Worm (Caenorhabditis elegans) whole organism, L1 larva: ENCODE results near the gene hsp-12.3.

Experiments
- C04F5.9 ChIP-seq: sonication (generic microtip); optimal IDR thresholded peaks from 2 replicates; lab custom pipeline; 2016; ENCODE audit warnings: missing genetic modification characterization, missing compliant biosample characterization
- C16A3.4 ChIP-seq: fragments of 150-350 bp; optimal IDR thresholded peaks from 2 replicates; lab custom pipeline; 2014; ENCODE audit warnings: missing biosample characterization, missing genetic modification characterization
- F16B12.6 ChIP-seq: fragments of 150-350 bp; optimal IDR thresholded peaks from 2 replicates; lab custom pipeline; 2014; ENCODE audit warnings: missing biosample characterization, missing genetic modification characterization
- Y116A8C.19 ChIP-seq: sonication (generic microtip); optimal IDR thresholded peaks from 2 replicates; lab custom pipeline; 2016; ENCODE audit warnings: missing compliant biosample characterization, missing genetic modification characterization, borderline replicate concordance
- aly-2 ChIP-seq: fragments of 150-350 bp; optimal IDR thresholded peaks from 2 replicates; lab custom pipeline; 2014; ENCODE audit warnings: missing biosample characterization, missing genetic modification characterization
- ama-1 ChIP-seq: fragments of 150-350 bp; optimal IDR thresholded peaks from 2 replicates; lab custom pipeline; 2014
- blmp-1 ChIP-seq: fragments of 150-350 bp; optimal IDR thresholded peaks from 2 replicates; lab custom pipeline; 2014; ENCODE audit warnings: missing biosample characterization, missing genetic modification characterization
- ceh-63 ChIP-seq: fragments of 200-800 bp; sonication (Bioruptor generic); optimal IDR thresholded peaks from 2 replicates; lab custom pipeline; 2018; ENCODE audit warnings: mild to moderate bottlenecking, missing genetic modification characterization, missing compliant biosample characterization
- ceh-8 ChIP-seq: fragments of 200-800 bp; sonication (Bioruptor generic); optimal IDR thresholded peaks from 2 replicates; lab custom pipeline; 2018; ENCODE audit warnings: mild to moderate bottlenecking, missing genetic modification characterization, moderate library complexity, missing compliant biosample characterization
- ceh-88 ChIP-seq: fragments of 200-800 bp; sonication (Bioruptor generic); IDR thresholded peaks from 2 replicates; pipeline ENCODE4 v1.3.6; 2022; ENCODE audit warnings: missing genetic modification characterization, missing compliant biosample characterization
- dsc-1 ChIP-seq: sonication (generic microtip); optimal IDR thresholded peaks from 2 replicates; lab custom pipeline; 2016; ENCODE audit warnings: mild to moderate bottlenecking, missing genetic modification characterization, missing compliant biosample characterization
- efl-1 ChIP-seq, 4 experiments: fragments of 150-350 bp; optimal IDR thresholded peaks in 3 of 4; peaks in 1 of 4; 1 replicate in 1 of 4; 2 replicates in 3 of 4; lab custom pipeline; 2014; ENCODE audit warnings: missing biosample characterization in 2 of 4, missing genetic modification characterization in 2 of 4, missing genetic modification reagents in 2 of 4
- efl-3 ChIP-seq: fragments of 200-800 bp; sonication (Bioruptor generic); optimal IDR thresholded peaks from 2 replicates; lab custom pipeline; 2018; ENCODE audit warnings: mild to moderate bottlenecking, missing genetic modification characterization, missing compliant biosample characterization
- egl-27 ChIP-seq, 2 experiments: fragments of 150-350 bp in 1 of 2; sonication (generic microtip); optimal IDR thresholded peaks; 3 replicates each; lab custom pipeline; 2017 to 2018; ENCODE audit warnings: missing biosample characterization in 2 of 2, missing genetic modification characterization in 2 of 2, missing genetic modification reagents in 2 of 2
- elt-3 ChIP-seq, 6 experiments: fragments of 150-350 bp in 1 of 6; sonication (generic microtip); optimal IDR thresholded peaks; 2 replicates each; lab custom pipeline; 2017 to 2018; ENCODE audit warnings: missing biosample characterization in 6 of 6, missing genetic modification characterization in 6 of 6, inconsistent platforms in 1 of 6
- fkh-10 ChIP-seq: sonication (generic microtip); optimal IDR thresholded peaks from 2 replicates; lab custom pipeline; 2017; ENCODE audit warnings: missing biosample characterization, missing genetic modification reagents, missing genetic modification characterization
- fkh-8 ChIP-seq: sonication (generic microtip); optimal IDR thresholded peaks from 2 replicates; lab custom pipeline; 2016; ENCODE audit warnings: mild to moderate bottlenecking, missing genetic modification characterization, missing compliant biosample characterization
- grh-1 ChIP-seq: fragments of 200-800 bp; sonication (Bioruptor generic); IDR thresholded peaks from 2 replicates; pipeline ENCODE4 v1.3.6; 2022; ENCODE audit warnings: missing genetic modification reagents, missing genetic modification characterization, missing compliant biosample characterization
- hlh-17 ChIP-seq: fragments of 200-800 bp; sonication (Bioruptor generic); optimal IDR thresholded peaks from 2 replicates; lab custom pipeline; 2018; ENCODE audit warnings: missing genetic modification characterization, mild to moderate bottlenecking, missing compliant biosample characterization, moderate library complexity, borderline replicate concordance
- hlh-4 ChIP-seq: sonication (generic microtip); optimal IDR thresholded peaks from 2 replicates; lab custom pipeline; 2016; ENCODE audit warnings: mild to moderate bottlenecking, missing genetic modification characterization, missing compliant biosample characterization
- hpl-2 ChIP-seq: fragments of 150-350 bp; optimal IDR thresholded peaks from 2 replicates; lab custom pipeline; 2014; ENCODE audit warnings: missing biosample characterization, missing genetic modification reagents, missing genetic modification characterization
- isw-1 ChIP-seq: fragments of 200-800 bp; sonication (Bioruptor generic); IDR thresholded peaks from 2 replicates; pipeline ENCODE4 v1.3.6; 2022; ENCODE audit warnings: missing genetic modification characterization, missing compliant biosample characterization
- lin-15B ChIP-seq: fragments of 150-350 bp; sonication (generic microtip); optimal IDR thresholded peaks from 3 replicates; lab custom pipeline; 2014; ENCODE audit warnings: missing biosample characterization, missing genetic modification characterization
- lsy-2 ChIP-seq, 2 experiments: fragments of 150-350 bp; optimal IDR thresholded peaks; 2 replicates each; lab custom pipeline; 2014; ENCODE audit warnings: missing biosample characterization in 2 of 2, missing genetic modification characterization in 2 of 2
- mab-9 ChIP-seq: fragments of 200-800 bp; sonication (Bioruptor generic); IDR thresholded peaks from 2 replicates; pipeline ENCODE4 v1.3.6; 2022; ENCODE audit warnings: missing genetic modification reagents, missing genetic modification characterization, missing compliant biosample characterization
- mef-2 ChIP-seq: fragments of 150-350 bp; optimal IDR thresholded peaks from 2 replicates; lab custom pipeline; 2014; ENCODE audit warnings: missing biosample characterization, missing genetic modification characterization
- nhr-11 ChIP-seq: fragments of 150-350 bp; optimal IDR thresholded peaks from 2 replicates; lab custom pipeline; 2014; ENCODE audit warnings: missing biosample characterization, missing genetic modification characterization
- nhr-12 ChIP-seq: sonication (generic microtip); optimal IDR thresholded peaks from 2 replicates; lab custom pipeline; 2017; ENCODE audit warnings: missing biosample characterization, missing genetic modification characterization
- nhr-47 ChIP-seq: sonication (generic microtip); optimal IDR thresholded peaks from 2 replicates; lab custom pipeline; 2016; ENCODE audit warnings: mild to moderate bottlenecking, missing genetic modification characterization, moderate library complexity, missing compliant biosample characterization
- nhr-71 ChIP-seq: sonication (generic microtip); optimal IDR thresholded peaks from 2 replicates; lab custom pipeline; 2016; ENCODE audit warnings: mild to moderate bottlenecking, missing genetic modification characterization, moderate library complexity, missing compliant biosample characterization
- nhr-84 ChIP-seq: sonication (generic microtip); optimal IDR thresholded peaks from 2 replicates; lab custom pipeline; 2017; ENCODE audit warnings: missing biosample characterization, missing genetic modification characterization
- nhr-85 ChIP-seq: sonication (generic microtip); peaks from one replicate; lab custom pipeline; 2016; ENCODE audit warnings: missing genetic modification characterization, inconsistent platforms, missing compliant biosample characterization
- nhr-90 ChIP-seq: sonication (generic microtip); optimal IDR thresholded peaks from 2 replicates; lab custom pipeline; 2016; ENCODE audit warnings: mild to moderate bottlenecking, missing genetic modification characterization, missing compliant biosample characterization; ENCODE audit not compliant: poor library complexity
- pag-3 ChIP-seq: sonication (generic microtip); optimal IDR thresholded peaks from 2 replicates; lab custom pipeline; 2017; ENCODE audit warnings: missing genetic modification characterization, mild to moderate bottlenecking, missing compliant biosample characterization, antibody characterized with exemption, borderline replicate concordance; ENCODE audit not compliant: insufficient read depth
- pax-3 ChIP-seq: fragments of 200-800 bp; sonication (Bioruptor generic); optimal IDR thresholded peaks from 2 replicates; lab custom pipeline; 2018; ENCODE audit warnings: mild to moderate bottlenecking, missing genetic modification characterization, moderate library complexity, missing compliant biosample characterization
- skn-1 ChIP-seq: fragments of 150-350 bp; optimal IDR thresholded peaks from 2 replicates; lab custom pipeline; 2014; ENCODE audit warnings: missing biosample characterization, missing genetic modification characterization
- snpc-4 ChIP-seq: fragments of 150-350 bp; optimal IDR thresholded peaks from 2 replicates; lab custom pipeline; 2014; ENCODE audit warnings: missing biosample characterization, missing genetic modification characterization
- snu-23 ChIP-seq: sonication (generic microtip); optimal IDR thresholded peaks from 2 replicates; lab custom pipeline; 2016; ENCODE audit warnings: missing genetic modification characterization, missing compliant biosample characterization
- sptf-1 ChIP-seq: fragments of 150-350 bp; optimal IDR thresholded peaks from 2 replicates; lab custom pipeline; 2014; ENCODE audit warnings: missing biosample characterization, missing genetic modification characterization
- sup-37 ChIP-seq: fragments of 200-800 bp; sonication (Bioruptor generic); optimal IDR thresholded peaks from 2 replicates; lab custom pipeline; 2018; ENCODE audit warnings: mild to moderate bottlenecking, missing genetic modification characterization, missing compliant biosample characterization
- swsn-7 ChIP-seq: sonication (generic microtip); optimal IDR thresholded peaks from 2 replicates; lab custom pipeline; 2016; ENCODE audit warnings: missing genetic modification characterization, missing compliant biosample characterization
- tbx-2 ChIP-seq: sonication (generic microtip); optimal IDR thresholded peaks from 2 replicates; lab custom pipeline; 2016; ENCODE audit warnings: missing genetic modification characterization, missing compliant biosample characterization
- tlp-1 ChIP-seq: fragments of 150-350 bp; optimal IDR thresholded peaks from 2 replicates; lab custom pipeline; 2014; ENCODE audit warnings: missing biosample characterization, missing genetic modification characterization
- unc-30 ChIP-seq: sonication (generic microtip); optimal IDR thresholded peaks from 2 replicates; lab custom pipeline; 2017; ENCODE audit warnings: missing biosample characterization, missing genetic modification characterization
- unc-62 ChIP-seq: fragments of 150-350 bp; optimal IDR thresholded peaks from 2 replicates; lab custom pipeline; 2014; ENCODE audit warnings: missing biosample characterization, missing genetic modification reagents, missing genetic modification characterization
- unc-86 ChIP-seq: sonication (generic microtip); optimal IDR thresholded peaks from 2 replicates; lab custom pipeline; 2016; ENCODE audit warnings: missing genetic modification characterization, missing compliant biosample characterization
- zag-1 ChIP-seq: fragments of 150-350 bp; optimal IDR thresholded peaks from 2 replicates; lab custom pipeline; 2014; ENCODE audit warnings: missing biosample characterization, missing genetic modification characterization
- zip-4 ChIP-seq: fragments of 200-800 bp; sonication (Bioruptor generic); optimal IDR thresholded peaks from 2 replicates; lab custom pipeline; 2018; ENCODE audit warnings: mild to moderate bottlenecking, missing genetic modification characterization, moderate library complexity, missing compliant biosample characterization

The hsp-12.3 gene

DNA sequence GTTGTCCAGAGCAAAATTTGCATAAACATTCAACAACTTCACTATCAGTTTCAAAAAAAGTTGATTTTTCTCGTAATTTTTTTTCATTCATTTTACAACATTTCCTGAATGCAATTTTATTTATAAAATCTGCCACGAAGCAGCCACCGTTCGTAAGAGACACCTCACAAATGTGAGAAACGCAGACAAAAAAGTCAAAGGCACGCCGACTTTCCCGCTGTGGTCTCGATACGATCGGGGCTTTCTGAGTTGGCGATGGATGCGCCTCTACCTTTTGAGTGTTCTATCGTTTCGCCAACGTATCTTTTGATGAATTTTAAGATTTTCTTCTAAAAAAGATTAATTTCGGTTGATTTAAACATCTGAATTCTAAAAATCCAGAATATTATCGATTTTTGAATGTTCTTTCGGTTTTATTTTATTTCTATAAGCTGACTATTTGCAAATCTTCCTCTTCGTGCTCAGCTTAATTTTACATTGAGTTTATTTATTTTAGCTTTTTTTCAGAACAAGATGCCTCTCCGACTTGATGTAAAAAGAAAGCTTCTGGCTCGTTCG, 14.0 kb upstream of the hsp-12.3 start, which contains the start of gene copb-2 (continued):
- TF ChIP-seq nhr-90, result peak; percentile 25
- TF ChIP-seq nhr-85 (tag; lab: Kevin White, UChicago), result peak; percentile 63
- no peak for TF ChIP-seq egl-27 (tag; optimal IDR thresholded peaks at IDR 0.05; lab: Kevin White, UChicago)
- peak; percentile 61 for TF ChIP-seq swsn-7 (tag; lab: Kevin White, UChicago)
- TF ChIP-seq C04F5.9 (tag; lab: Kevin White, UChicago), result peak; percentile 21
- peak in 1 of 6 experiments; percentile 10 for TF ChIP-seq elt-3 (tag; optimal IDR thresholded peaks at IDR 0.05; lab: Kevin White, UChicago)
- TF ChIP-seq zip-4, result no peak
- no peak for TF ChIP-seq mef-2 (tag; lab: Kevin White, UChicago)
- TF ChIP-seq fkh-10 (GFP tag; lab: Kevin White, UChicago), result no peak
- TF ChIP-seq lin-15B, result no peak
- no peak for TF ChIP-seq efl-3 (GFP tag; lab: Kevin White, UChicago)
- no peak for TF ChIP-seq tlp-1 (tag; lab: Kevin White, UChicago)
- TF ChIP-seq ceh-88, result no peak
- TF ChIP-seq nhr-11 (tag; lab: Kevin White, UChicago), result no peak
- TF ChIP-seq C16A3.4 (tag; lab: Kevin White, UChicago), result peak; percentile 48
- no peak for TF ChIP-seq nhr-84 (tag; lab: Kevin White, UChicago)
- peak; percentile 40 for TF ChIP-seq tbx-2 (tag; lab: Kevin White, UChicago)
- no peak for TF ChIP-seq unc-30 (tag; lab: Kevin White, UChicago)
- no peak for TF ChIP-seq grh-1 (GFP tag; lab: Robert Waterston, UW)
- no peak for TF ChIP-seq Y116A8C.19 (tag; lab: Kevin White, UChicago)
- no peak for TF ChIP-seq pag-3 (tag; lab: Kevin White, UChicago)
- TF ChIP-seq hlh-17 (GFP tag; lab: Kevin White, UChicago), result no peak
- TF ChIP-seq isw-1 (GFP tag; lab: Robert Waterston, UW), result peak; percentile 45
- TF ChIP-seq ceh-8 (GFP tag; lab: Kevin White, UChicago), result no peak
- TF ChIP-seq zag-1, result no peak
- TF ChIP-seq sup-37, result no peak
- peak; percentile 72 for TF ChIP-seq snu-23 (GFP tag; lab: Kevin White, UChicago)
- TF ChIP-seq hlh-4, result no peak
- TF ChIP-seq fkh-8 (tag; lab: Kevin White, UChicago), result no peak
- peak; percentile 71 to 82 for TF ChIP-seq lsy-2 (tag; optimal IDR thresholded peaks at IDR 0.05; lab: Kevin White, UChicago)
- no peak for TF ChIP-seq aly-2
- no peak for TF ChIP-seq ama-1 (lab: Kevin White, UChicago)

DNA sequence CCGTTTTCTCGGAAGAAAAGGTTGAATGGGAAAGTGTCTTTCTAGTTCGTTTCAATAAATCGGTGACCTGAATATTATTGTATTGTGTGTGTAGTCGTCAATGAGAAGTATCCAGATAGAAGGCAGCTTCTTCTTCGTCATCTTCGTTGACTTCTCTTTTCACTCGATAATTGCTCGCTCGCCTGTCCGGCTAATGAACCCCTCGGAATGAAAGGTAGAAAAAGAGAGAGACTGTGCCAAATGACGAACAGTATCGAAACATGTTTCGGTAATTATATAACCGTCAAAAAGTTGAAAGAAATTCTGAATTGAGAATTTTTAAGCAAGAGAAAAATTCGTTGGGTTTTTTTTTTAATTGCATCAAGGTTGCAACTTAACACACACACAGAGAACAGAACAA, 12.1 kb upstream of the hsp-12.3 start, which contains the start of gene cutl-17:
cutl-17 (minus strand) TSS at position 101 of the 400 bp plus-strand sequence.
- TF ChIP-seq snpc-4 (tag; lab: Kevin White, UChicago), result no peak
- TF ChIP-seq nhr-71, result no peak
- no peak for TF ChIP-seq fkh-10 (GFP tag; lab: Kevin White, UChicago)
- no peak for TF ChIP-seq nhr-12 (tag; lab: Kevin White, UChicago)
- no peak for TF ChIP-seq skn-1 (tag; lab: Kevin White, UChicago)
- no peak for TF ChIP-seq ceh-63 (GFP tag; lab: Kevin White, UChicago)
- no peak for TF ChIP-seq F16B12.6
- TF ChIP-seq hpl-2, result no peak
- no peak for TF ChIP-seq unc-86 (tag; lab: Kevin White, UChicago)
- no peak for TF ChIP-seq blmp-1 (tag; lab: Kevin White, UChicago)

DNA sequence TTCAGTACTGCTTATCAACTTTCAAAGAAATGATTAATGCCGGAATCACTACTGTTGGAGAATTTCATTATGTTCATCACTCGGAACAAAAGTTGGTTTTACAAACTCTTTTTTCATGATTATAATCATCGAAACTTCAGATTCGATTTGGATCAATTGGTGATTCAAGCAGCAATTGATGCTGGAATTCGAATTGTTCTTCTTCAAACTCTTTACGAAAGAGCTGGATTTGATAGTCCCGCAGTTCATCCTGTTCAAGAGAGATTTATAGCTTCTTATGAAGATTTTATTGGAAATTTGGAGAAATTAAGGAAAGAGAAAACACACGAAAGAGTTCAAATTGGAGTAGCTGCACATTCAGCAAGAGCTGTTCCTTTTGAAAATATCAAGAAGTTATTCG, 6.5 kb upstream of the hsp-12.3 start:
- TF ChIP-seq mab-9 (GFP tag; lab: Robert Waterston, UW) (no peak), efl-1 (optimal IDR thresholded peaks at IDR 0.05; lab: Kevin White, UChicago) (no peak), efl-1 (GFP tag; optimal IDR thresholded peaks at IDR 0.05 in 1 of 2; lab: Kevin White, UChicago) (no peak), dsc-1 (tag; lab: Kevin White, UChicago) (no peak), sptf-1 (no peak), nhr-85 (tag; lab: Kevin White, UChicago) (no peak), pax-3 (tag; lab: Kevin White, UChicago) (no peak), nhr-47 (tag; lab: Kevin White, UChicago) (no peak), unc-62 (no peak), snu-23 (GFP tag; lab: Kevin White, UChicago) (no peak), isw-1 (GFP tag; lab: Robert Waterston, UW) (no peak)
